Worm (Caenorhabditis elegans) whole organism, L2 larva: ENCODE measurements around the gene K08D12.8.

Experiments
- C34F6.9 ChIP-seq: fragments of 150-350 bp; optimal IDR thresholded peaks from 2 replicates; lab custom pipeline; 2014; ENCODE audit warnings: missing biosample characterization, missing genetic modification characterization
- F13H6.1 ChIP-seq: sonication (generic microtip); optimal IDR thresholded peaks from 2 replicates; lab custom pipeline; 2016; ENCODE audit warnings: missing genetic modification characterization, missing compliant biosample characterization
- R02D3.7 ChIP-seq: fragments of 150-350 bp; optimal IDR thresholded peaks from 2 replicates; lab custom pipeline; 2014; ENCODE audit warnings: missing biosample characterization, missing genetic modification characterization
- Y55F3AM.14 ChIP-seq: fragments of 200-800 bp; sonication (Bioruptor generic); optimal IDR thresholded peaks from 2 replicates; lab custom pipeline; 2018; ENCODE audit warnings: mild to moderate bottlenecking, missing genetic modification characterization, missing compliant biosample characterization
- ZK546.5 ChIP-seq: sonication (generic microtip); optimal IDR thresholded peaks from 2 replicates; lab custom pipeline; 2017; ENCODE audit warnings: missing biosample characterization, missing genetic modification characterization
- alr-1 ChIP-seq: fragments of 150-350 bp; optimal IDR thresholded peaks from 2 replicates; lab custom pipeline; 2014; ENCODE audit warnings: missing biosample characterization, missing genetic modification characterization
- aly-2 ChIP-seq: fragments of 150-350 bp; optimal IDR thresholded peaks from 2 replicates; lab custom pipeline; 2014; ENCODE audit warnings: missing biosample characterization, missing genetic modification characterization
- ama-1 ChIP-seq: fragments of 150-350 bp; optimal IDR thresholded peaks from 2 replicates; lab custom pipeline; 2018; ENCODE audit warnings: inconsistent platforms
- blmp-1 ChIP-seq: sonication (generic microtip); optimal IDR thresholded peaks from 2 replicates; lab custom pipeline; 2017; ENCODE audit warnings: missing genetic modification characterization, mild to moderate bottlenecking, missing compliant biosample characterization, antibody characterized with exemption, moderate library complexity; ENCODE audit not compliant: insufficient read depth
- ceh-16 ChIP-seq: fragments of 150-350 bp; optimal IDR thresholded peaks from 2 replicates; lab custom pipeline; 2014; ENCODE audit warnings: missing biosample characterization, missing genetic modification characterization
- ceh-82 ChIP-seq: fragments of 150-350 bp; optimal IDR thresholded peaks from 2 replicates; lab custom pipeline; 2014; ENCODE audit warnings: missing biosample characterization, missing genetic modification characterization
- crh-2 ChIP-seq: sonication (generic microtip); optimal IDR thresholded peaks from 2 replicates; lab custom pipeline; 2017; ENCODE audit warnings: missing biosample characterization, missing genetic modification characterization
- dmd-4 ChIP-seq: sonication (generic microtip); optimal IDR thresholded peaks from 2 replicates; lab custom pipeline; 2017; ENCODE audit warnings: missing biosample characterization, missing genetic modification characterization
- egl-27 ChIP-seq: sonication (generic microtip); optimal IDR thresholded peaks from 3 replicates; lab custom pipeline; 2017; ENCODE audit warnings: missing biosample characterization, missing genetic modification reagents, missing genetic modification characterization
- elt-1 ChIP-seq: fragments of 150-350 bp; optimal IDR thresholded peaks from 2 replicates; lab custom pipeline; 2014; ENCODE audit warnings: missing biosample characterization, missing genetic modification characterization
- elt-3 ChIP-seq: sonication (generic microtip); optimal IDR thresholded peaks from 2 replicates; lab custom pipeline; 2017; ENCODE audit warnings: missing biosample characterization, missing genetic modification characterization
- fos-1 ChIP-seq: fragments of 150-350 bp; optimal IDR thresholded peaks from 2 replicates; lab custom pipeline; 2014; ENCODE audit warnings: missing biosample characterization, missing genetic modification characterization
- gmeb-1 ChIP-seq: fragments of 150-350 bp; optimal IDR thresholded peaks from 2 replicates; lab custom pipeline; 2014; ENCODE audit warnings: missing biosample characterization, missing genetic modification characterization
- lin-11 ChIP-seq: fragments of 150-350 bp; sonication (generic microtip); optimal IDR thresholded peaks from 2 replicates; lab custom pipeline; 2014; ENCODE audit warnings: missing biosample characterization, missing genetic modification characterization, inconsistent platforms, mixed read lengths
- lin-13 ChIP-seq: fragments of 150-350 bp; optimal IDR thresholded peaks from 2 replicates; lab custom pipeline; 2014; ENCODE audit warnings: missing biosample characterization, missing genetic modification reagents, missing genetic modification characterization
- lin-39 ChIP-seq: fragments of 150-350 bp; optimal IDR thresholded peaks from 2 replicates; lab custom pipeline; 2014; ENCODE audit warnings: missing biosample characterization, missing genetic modification reagents, missing genetic modification characterization
- lsy-2 ChIP-seq, 2 experiments: fragments of 150-350 bp in 1 of 2; sonication (generic microtip) in 1 of 2; optimal IDR thresholded peaks; 2 replicates each; lab custom pipeline; 2014 to 2017; ENCODE audit warnings: missing biosample characterization in 2 of 2, missing genetic modification characterization in 2 of 2
- mab-5 ChIP-seq: fragments of 150-350 bp; optimal IDR thresholded peaks from 2 replicates; lab custom pipeline; 2014; ENCODE audit warnings: missing biosample characterization, missing genetic modification characterization
- mbf-1 ChIP-seq: sonication (generic microtip); optimal IDR thresholded peaks from 2 replicates; lab custom pipeline; 2017; ENCODE audit warnings: missing biosample characterization, missing genetic modification characterization
- mdl-1 ChIP-seq, 2 experiments: fragments of 150-350 bp in 1 of 2; sonication (generic microtip) in 1 of 2; optimal IDR thresholded peaks; 2 replicates each; lab custom pipeline; 2017; ENCODE audit warnings: missing biosample characterization in 2 of 2, missing genetic modification characterization in 2 of 2
- nhr-10 ChIP-seq: sonication (generic microtip); optimal IDR thresholded peaks from 2 replicates; lab custom pipeline; 2017; ENCODE audit warnings: missing biosample characterization, missing genetic modification characterization
- nhr-11 ChIP-seq: fragments of 150-350 bp; optimal IDR thresholded peaks from 2 replicates; lab custom pipeline; 2014; ENCODE audit warnings: missing biosample characterization, missing genetic modification characterization
- nhr-12 ChIP-seq: fragments of 150-350 bp; optimal IDR thresholded peaks from 2 replicates; lab custom pipeline; 2014; ENCODE audit warnings: missing biosample characterization, missing genetic modification characterization
- nhr-129 ChIP-seq: fragments of 150-350 bp; optimal IDR thresholded peaks from 2 replicates; lab custom pipeline; 2014; ENCODE audit warnings: missing biosample characterization, missing genetic modification characterization
- nhr-21 ChIP-seq: fragments of 150-350 bp; optimal IDR thresholded peaks from 2 replicates; lab custom pipeline; 2014; ENCODE audit warnings: missing biosample characterization, missing genetic modification characterization
- nhr-23 ChIP-seq: fragments of 150-350 bp; optimal IDR thresholded peaks from 2 replicates; lab custom pipeline; 2014; ENCODE audit warnings: missing biosample characterization, missing genetic modification reagents, missing genetic modification characterization
- nhr-237 ChIP-seq: fragments of 150-350 bp; optimal IDR thresholded peaks from 2 replicates; lab custom pipeline; 2014; ENCODE audit warnings: missing biosample characterization, missing genetic modification characterization
- nhr-25 ChIP-seq: fragments of 150-350 bp; sonication (generic microtip); optimal IDR thresholded peaks from 3 replicates; lab custom pipeline; 2014; ENCODE audit warnings: missing biosample characterization, missing genetic modification characterization
- nhr-6 ChIP-seq: fragments of 150-350 bp; optimal IDR thresholded peaks from 2 replicates; lab custom pipeline; 2014; ENCODE audit warnings: missing biosample characterization, missing genetic modification characterization
- nhr-77 ChIP-seq: fragments of 150-350 bp; optimal IDR thresholded peaks from 2 replicates; lab custom pipeline; 2014; ENCODE audit warnings: missing biosample characterization, missing genetic modification characterization
- peb-1 ChIP-seq: fragments of 150-350 bp; optimal IDR thresholded peaks from 2 replicates; lab custom pipeline; 2014; ENCODE audit warnings: missing biosample characterization, missing genetic modification characterization
- sem-4 ChIP-seq: fragments of 150-350 bp; optimal IDR thresholded peaks from 2 replicates; lab custom pipeline; 2014; ENCODE audit warnings: missing biosample characterization, missing genetic modification reagents, missing genetic modification characterization
- skn-1 ChIP-seq: sonication (generic microtip); optimal IDR thresholded peaks from 2 replicates; lab custom pipeline; 2017; ENCODE audit warnings: missing biosample characterization, missing genetic modification characterization
- sma-3 ChIP-seq: sonication (generic microtip); optimal IDR thresholded peaks from 2 replicates; lab custom pipeline; 2016; ENCODE audit warnings: missing genetic modification reagents, missing genetic modification characterization, missing compliant biosample characterization
- sma-9 ChIP-seq, 2 experiments: fragments of 150-350 bp in 1 of 2; sonication (generic microtip) in 1 of 2; optimal IDR thresholded peaks; 2 replicates each; lab custom pipeline; 2014 to 2016; ENCODE audit warnings: missing genetic modification characterization in 2 of 2, mild to moderate bottlenecking in 1 of 2, missing biosample characterization in 1 of 2, missing compliant biosample characterization in 1 of 2, missing genetic modification reagents in 1 of 2, moderate library complexity in 1 of 2
- snpc-4 ChIP-seq: fragments of 150-350 bp; optimal IDR thresholded peaks from 2 replicates; lab custom pipeline; 2014; ENCODE audit warnings: missing biosample characterization, missing genetic modification characterization
- unc-39 ChIP-seq: fragments of 150-350 bp; optimal IDR thresholded peaks from 2 replicates; lab custom pipeline; 2014; ENCODE audit warnings: missing biosample characterization, missing genetic modification characterization
- unc-55 ChIP-seq: fragments of 150-350 bp; sonication (generic microtip); optimal IDR thresholded peaks from 3 replicates; lab custom pipeline; 2014; ENCODE audit warnings: missing biosample characterization, missing genetic modification reagents, missing genetic modification characterization
- unc-62 ChIP-seq: fragments of 150-350 bp; optimal IDR thresholded peaks from 2 replicates; lab custom pipeline; 2014; ENCODE audit warnings: missing biosample characterization, missing genetic modification reagents, missing genetic modification characterization
- zag-1 ChIP-seq: fragments of 150-350 bp; optimal IDR thresholded peaks from 2 replicates; lab custom pipeline; 2014; ENCODE audit warnings: missing biosample characterization, missing genetic modification characterization
- ztf-1 ChIP-seq: fragments of 200-800 bp; sonication (Bioruptor generic); conservative IDR thresholded peaks from 2 replicates; pipeline ENCODE4 v1.3.6; 2022; ENCODE audit warnings: missing genetic modification characterization, missing compliant biosample characterization
- ztf-11 ChIP-seq: sonication (generic microtip); optimal IDR thresholded peaks from 2 replicates; lab custom pipeline; 2017; ENCODE audit warnings: missing biosample characterization, missing genetic modification characterization
- ztf-4 ChIP-seq: fragments of 150-350 bp; optimal IDR thresholded peaks from 2 replicates; lab custom pipeline; 2014; ENCODE audit warnings: missing biosample characterization, missing genetic modification characterization

The K08D12.8 gene

DNA sequence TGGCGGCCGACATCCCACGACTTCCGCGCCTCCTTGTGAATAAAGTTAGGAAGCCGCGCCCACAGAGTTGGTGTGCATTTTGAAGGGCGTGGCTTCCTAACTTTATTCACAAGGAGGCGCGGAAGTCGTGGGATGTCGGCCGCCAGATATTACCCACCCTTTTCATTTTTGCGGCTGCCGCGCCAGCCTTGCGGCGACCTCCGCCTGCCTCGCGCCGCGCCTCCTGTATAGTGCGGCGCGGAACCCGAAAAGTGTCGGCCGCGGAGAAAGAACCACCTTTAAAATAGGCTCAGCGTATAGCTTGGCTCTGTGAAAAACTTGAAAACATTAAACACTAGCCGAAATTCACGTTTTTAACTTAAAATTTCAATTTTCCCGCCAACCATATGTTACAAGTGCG, 37.5 kb downstream of the K08D12.8 start:
- TF ChIP-seq nhr-23 (tag; lab: Kevin White, UChicago) (no peak), peb-1 (no peak), lsy-2 (tag; optimal IDR thresholded peaks at IDR 0.05; lab: Kevin White, UChicago) (no peak), blmp-1 (tag; lab: Kevin White, UChicago) (no peak), fos-1 (tag; lab: Kevin White, UChicago) (no peak)

DNA sequence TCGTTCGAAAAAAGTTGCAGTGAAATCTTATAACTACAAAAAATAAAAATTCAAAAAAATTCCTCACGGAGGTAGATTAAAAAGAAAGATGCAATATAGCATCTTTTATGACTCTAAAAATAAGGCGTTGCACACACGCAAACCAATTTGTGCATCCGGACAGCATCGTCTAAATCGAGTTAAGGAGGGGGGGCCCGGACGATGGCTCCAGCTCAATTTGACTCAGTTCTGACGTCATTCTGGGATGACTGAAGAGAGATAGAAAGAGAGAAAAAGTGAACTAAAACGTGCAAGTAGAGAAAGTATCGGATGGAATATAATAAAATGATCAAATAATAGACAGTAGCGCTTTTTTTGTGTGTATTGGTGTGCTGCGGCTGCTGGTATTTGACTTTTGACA, 40.0 kb downstream of the K08D12.8 start:
- TF ChIP-seq C34F6.9: peak; percentile 58
- TF ChIP-seq lin-39 (tag; lab: Kevin White, UChicago): no peak
- no peak for TF ChIP-seq nhr-12
- no peak for TF ChIP-seq unc-39 (tag; lab: Kevin White, UChicago)
- no peak for TF ChIP-seq snpc-4
- no peak for TF ChIP-seq elt-1 (tag; lab: Kevin White, UChicago)
- TF ChIP-seq crh-2 (tag; lab: Kevin White, UChicago): no peak
- TF ChIP-seq mab-5 (tag; lab: Kevin White, UChicago): no peak
- TF ChIP-seq R02D3.7: no peak
- no peak for TF ChIP-seq ztf-4 (tag; lab: Kevin White, UChicago)
- no peak for TF ChIP-seq ceh-16 (tag; lab: Kevin White, UChicago)
- no peak for TF ChIP-seq nhr-23 (tag; lab: Kevin White, UChicago)
- TF ChIP-seq nhr-10: no peak
- TF ChIP-seq lin-11 (tag; lab: Kevin White, UChicago): peak; percentile 3
- TF ChIP-seq mbf-1 (tag; lab: Kevin White, UChicago): no peak
- TF ChIP-seq nhr-11 (tag; lab: Kevin White, UChicago): no peak
- TF ChIP-seq unc-55 (GFP tag; lab: Kevin White, UChicago): no peak
- no peak for TF ChIP-seq blmp-1 (tag; lab: Kevin White, UChicago)
- no peak for TF ChIP-seq nhr-21 (tag; lab: Kevin White, UChicago)
- TF ChIP-seq aly-2: no peak
- no peak for TF ChIP-seq ZK546.5 (tag; lab: Kevin White, UChicago)
- TF ChIP-seq sma-3: no peak
- TF ChIP-seq nhr-6 (tag; lab: Kevin White, UChicago): no peak
- TF ChIP-seq ztf-1: no peak
- no peak for TF ChIP-seq skn-1 (tag; lab: Kevin White, UChicago)
- TF ChIP-seq elt-3 (tag; lab: Kevin White, UChicago): no peak
- TF ChIP-seq Y55F3AM.14 (GFP tag; lab: Kevin White, UChicago): no peak
- no peak for TF ChIP-seq fos-1 (tag; lab: Kevin White, UChicago)
- TF ChIP-seq lin-13 (GFP tag; lab: Kevin White, UChicago): no peak
- TF ChIP-seq nhr-129 (tag; lab: Kevin White, UChicago): peak; percentile 27
- no peak for TF ChIP-seq ama-1
- peak in 1 of 2 experiments; percentile 54 for TF ChIP-seq lsy-2 (tag; optimal IDR thresholded peaks at IDR 0.05; lab: Kevin White, UChicago)
- TF ChIP-seq ztf-11: no peak
- TF ChIP-seq F13H6.1 (tag; lab: Kevin White, UChicago): peak; percentile 56
- no peak for TF ChIP-seq unc-62 (GFP tag; lab: Kevin White, UChicago)
- peak; percentile 71 for TF ChIP-seq sem-4
- no peak for TF ChIP-seq nhr-237 (tag; lab: Kevin White, UChicago)
- no peak for TF ChIP-seq nhr-77 (tag; lab: Kevin White, UChicago)
- TF ChIP-seq gmeb-1 (tag; lab: Kevin White, UChicago): no peak
- peak; percentile 21 for TF ChIP-seq zag-1 (tag; lab: Kevin White, UChicago)
- TF ChIP-seq peb-1: no peak
- TF ChIP-seq sma-9 (GFP tag; optimal IDR thresholded peaks at IDR 0.05; lab: Kevin White, UChicago): peak; percentile 66
- TF ChIP-seq sma-9 (tag; optimal IDR thresholded peaks at IDR 0.05; lab: Kevin White, UChicago): no peak
- no peak for TF ChIP-seq alr-1 (tag; lab: Kevin White, UChicago)
- no peak for TF ChIP-seq dmd-4 (tag; lab: Kevin White, UChicago)
- TF ChIP-seq egl-27 (tag; lab: Kevin White, UChicago): peak; percentile 15
- TF ChIP-seq mdl-1 (tag; optimal IDR thresholded peaks at IDR 0.05; lab: Kevin White, UChicago): peak in 1 of 2 experiments; percentile 46
- TF ChIP-seq ceh-82 (tag; lab: Kevin White, UChicago): no peak
- TF ChIP-seq nhr-25 (tag; lab: Kevin White, UChicago): no peak
- TF ChIP-seq, all 48 proteins: peak for 10
